Worm (Caenorhabditis elegans) whole organism, early embryonic: Measurements from ENCODE around the gene flp-23.

ENCODE experiments used
- aly-1 ChIP-seq: sonication (generic microtip); optimal IDR thresholded peaks from 2 replicates; lab custom pipeline; 2016; ENCODE audit warnings: missing genetic modification characterization, missing compliant biosample characterization
- ama-1 ChIP-seq: fragments of 150-350 bp; optimal IDR thresholded peaks from 2 replicates; lab custom pipeline; 2014
- ets-7 ChIP-seq: sonication (generic microtip); optimal IDR thresholded peaks from 2 replicates; lab custom pipeline; 2016; ENCODE audit warnings: missing genotype, missing genetic modification characterization, missing compliant biosample characterization
- flt-1 ChIP-seq: fragments of 200-800 bp; sonication (Bioruptor generic); IDR thresholded peaks from 2 replicates; pipeline ENCODE4 v1.3.6; 2022; ENCODE audit warnings: missing genetic modification characterization, missing compliant biosample characterization
- hmbx-1 ChIP-seq: sonication (generic microtip); optimal IDR thresholded peaks from 2 replicates; lab custom pipeline; 2016; ENCODE audit warnings: mild to moderate bottlenecking, missing genetic modification characterization, missing compliant biosample characterization
- hmg-4 ChIP-seq: fragments of 200-800 bp; sonication (Bioruptor generic); optimal IDR thresholded peaks from 2 replicates; lab custom pipeline; 2018; ENCODE audit warnings: mild to moderate bottlenecking, missing genetic modification characterization, missing compliant biosample characterization
- hnd-1 ChIP-seq: sonication (generic microtip); optimal IDR thresholded peaks from 2 replicates; lab custom pipeline; 2016; ENCODE audit warnings: missing genetic modification characterization, missing compliant biosample characterization
- scrt-1 ChIP-seq: fragments of 200-800 bp; sonication (Bioruptor generic); IDR thresholded peaks from 2 replicates; pipeline ENCODE4 v1.3.6; 2022; ENCODE audit warnings: missing genetic modification characterization, missing compliant biosample characterization
- tbx-11 ChIP-seq: fragments of 200-800 bp; sonication (Bioruptor generic); IDR thresholded peaks from 2 replicates; pipeline ENCODE4 v1.3.6; 2022; ENCODE audit warnings: missing genetic modification characterization, missing compliant biosample characterization

ce11 chrIII:8685590-8686240 lies 35.1 kb downstream of the flp-23 start:
- TF ChIP-seq ama-1 (lab: Kevin White, UChicago) (no peak), tbx-11 (GFP tag; lab: Robert Waterston, UW) (no peak), aly-1 (tag; lab: Kevin White, UChicago) (no peak), flt-1 (GFP tag; lab: Robert Waterston, UW) (no peak), scrt-1 (GFP tag; lab: Robert Waterston, UW) (no peak), hmg-4 (GFP tag; lab: Kevin White, UChicago) (no peak), hmbx-1 (tag; lab: Kevin White, UChicago) (no peak), hnd-1 (tag; lab: Kevin White, UChicago) (no peak), ets-7 (no peak)
